Fruit fly (Drosophila melanogaster): ENCODE data around the gene CG31937.

Gene CG31937

DNA sequence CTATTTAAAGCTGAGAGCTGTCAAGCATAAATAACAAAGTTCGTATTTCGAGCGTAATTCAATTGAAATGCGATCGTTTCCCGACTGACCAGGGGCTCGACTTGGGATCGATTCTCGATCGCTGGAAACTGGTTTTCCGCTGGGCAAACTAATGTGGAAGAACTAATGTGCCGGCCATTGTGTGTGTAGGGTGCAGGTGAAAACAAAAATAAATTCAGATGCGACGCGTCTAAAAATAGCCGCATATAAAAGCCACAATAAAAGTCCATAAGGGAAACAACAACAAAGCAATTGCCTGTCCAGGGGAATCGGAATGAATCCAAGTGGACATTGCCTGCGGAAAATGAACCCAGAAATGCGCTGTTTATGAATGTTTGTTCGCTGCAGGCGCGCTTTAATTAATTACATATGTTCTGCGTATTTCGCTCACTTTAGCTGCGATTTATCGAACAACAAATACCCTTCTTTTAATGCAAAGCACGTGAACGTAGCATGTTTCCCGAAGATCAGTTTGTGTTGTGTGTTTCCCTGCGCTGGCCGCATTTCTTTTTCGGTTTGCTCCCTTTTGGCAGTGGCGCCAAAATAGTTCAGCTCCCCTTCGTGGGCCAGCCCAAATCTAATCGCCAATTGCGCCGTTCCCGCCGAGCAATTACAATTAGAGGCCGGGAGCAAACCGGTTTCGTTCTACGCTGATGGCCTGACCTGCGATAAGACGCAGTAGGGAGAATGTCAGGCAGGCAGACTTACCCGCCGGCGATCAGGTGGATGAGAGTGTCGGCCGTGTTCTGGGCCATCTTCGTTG, 6.4 kb upstream of the CG31937 start (continued):
- TF ChIP-seq CG8089 (GFP tag; optimal IDR thresholded peaks at IDR 0.05): no peak
- no peak for TF ChIP-seq CG13123 (GFP tag; optimal IDR thresholded peaks at IDR 0.05)
- no peak for TF ChIP-seq Tbp (GFP tag; optimal IDR thresholded peaks at IDR 0.05)
- TF ChIP-seq Hmx (GFP tag; optimal IDR thresholded peaks at IDR 0.05): no peak
- no peak for TF ChIP-seq Trl (optimal IDR thresholded peaks at IDR 0.05)
- TF ChIP-seq Trl (GFP tag; optimal IDR thresholded peaks at IDR 0.05): no peak
- no peak for TF ChIP-seq CG17568 (GFP tag; optimal IDR thresholded peaks at IDR 0.05)
- peak; percentile 66 for TF ChIP-seq CG4360 (GFP tag; IDR thresholded peaks at IDR 0.05)
- TF ChIP-seq CG5953 (GFP tag; IDR thresholded peaks at IDR 0.05): no peak
- TF ChIP-seq pan (optimal IDR thresholded peaks at IDR 0.05): no peak
- TF ChIP-seq pan (GFP tag; optimal IDR thresholded peaks at IDR 0.05 in 1 of 2, IDR thresholded peaks at IDR 0.05 in 1 of 2): peak in 1 of 2 experiments; percentile 13
- TF ChIP-seq CG10654 (GFP tag; optimal IDR thresholded peaks at IDR 0.05): no peak
- no peak for TF ChIP-seq pnt (GFP tag; optimal IDR thresholded peaks at IDR 0.05)
- no peak for TF ChIP-seq shn (GFP tag; optimal IDR thresholded peaks at IDR 0.05)
- no peak for TF ChIP-seq Sin3A (optimal IDR thresholded peaks at IDR 0.05)
- no peak; the same call in 2 of the 3 replicates for TF ChIP-seq dysf (GFP tag; IDR thresholded peaks at IDR 0.05)
- TF ChIP-seq tll (GFP tag; optimal IDR thresholded peaks at IDR 0.05): no peak
- no peak for TF ChIP-seq CG16815 (GFP tag; optimal IDR thresholded peaks at IDR 0.05)
- no peak for TF ChIP-seq cg (GFP tag; optimal IDR thresholded peaks at IDR 0.05)
- no peak for TF ChIP-seq Gug (GFP tag; IDR thresholded peaks at IDR 0.05)
- no peak for TF ChIP-seq CG10267 (tag; optimal IDR thresholded peaks at IDR 0.05)
- no peak for TF ChIP-seq hkb (optimal IDR thresholded peaks at IDR 0.05)
- no peak for TF ChIP-seq hkb (GFP tag; IDR thresholded peaks at IDR 0.05)
- TF ChIP-seq odd (GFP tag; optimal IDR thresholded peaks at IDR 0.05): no peak
- TF ChIP-seq sens (GFP tag): no peak
- no peak for TF ChIP-seq gfzf (GFP tag; optimal IDR thresholded peaks at IDR 0.05)
- no peak for TF ChIP-seq ro (GFP tag; IDR thresholded peaks at IDR 0.05)
- peak; percentile 90 for TF ChIP-seq CG12769 (tag; optimal IDR thresholded peaks at IDR 0.05)
- peak; percentile 7 for TF ChIP-seq Nf-YC (tag; optimal IDR thresholded peaks at IDR 0.05)
- no peak for TF ChIP-seq danr (GFP tag; IDR thresholded peaks at IDR 0.05)
- TF ChIP-seq nau (GFP tag; optimal IDR thresholded peaks at IDR 0.05): no peak
- TF ChIP-seq ato (GFP tag; IDR thresholded peaks at IDR 0.05; ENCODE audit: partially characterized antibody): no peak
- TF ChIP-seq tio (GFP tag; optimal IDR thresholded peaks at IDR 0.05): no peak
- no peak for TF ChIP-seq HmgD (GFP tag; optimal IDR thresholded peaks at IDR 0.05)
- no peak for TF ChIP-seq Kr (GFP tag; optimal IDR thresholded peaks at IDR 0.05)
- no peak for TF ChIP-seq CG6854 (GFP tag; optimal IDR thresholded peaks at IDR 0.05)
- no peak for TF ChIP-seq Drgx (GFP tag; IDR thresholded peaks at IDR 0.05)
- TF ChIP-seq Xrp1 (GFP tag; IDR thresholded peaks at IDR 0.05): no peak

DNA sequence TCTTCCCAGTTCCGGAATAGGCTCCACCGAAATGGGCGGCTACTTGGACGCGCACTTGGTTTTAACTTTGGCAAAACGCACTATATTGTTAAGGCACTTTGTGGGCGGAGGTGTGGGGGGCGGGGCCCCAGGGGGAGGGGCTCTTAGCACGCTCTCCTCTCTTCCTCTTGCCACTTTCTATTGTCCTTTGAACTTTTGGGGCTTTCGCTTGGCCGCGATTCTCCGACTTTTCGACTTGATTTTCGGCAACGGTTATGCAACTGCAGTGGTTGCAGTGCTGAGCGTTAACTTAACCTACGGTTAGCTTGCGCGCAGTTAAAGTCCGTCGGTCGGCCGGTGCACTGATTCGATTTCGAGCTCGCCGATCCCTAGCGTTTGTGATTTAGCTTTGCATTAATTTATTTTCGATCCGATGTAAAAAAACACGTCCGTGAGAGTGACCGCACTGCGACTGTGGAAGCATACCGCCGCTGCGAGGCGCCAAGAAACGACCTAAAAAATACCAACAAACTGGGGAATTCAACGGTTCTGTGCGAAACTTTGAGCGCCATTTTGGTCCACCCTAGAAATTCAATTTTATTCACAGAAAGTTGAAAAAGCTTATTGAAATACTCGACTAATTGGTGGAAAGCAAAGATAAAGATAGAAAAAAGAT, 5.6 kb upstream of the CG31937 start, which contains the start of gene Rim2:
Gene Rim2 (minus strand): TSS at position 452 of the 655 bp plus-strand sequence.
- TF ChIP-seq sna (GFP tag; IDR thresholded peaks at IDR 0.05; ENCODE audit: partially characterized antibody) (peak; percentile 57; the same call in 1 of the 2 replicates), CG11456 (GFP tag; IDR thresholded peaks at IDR 0.05) (no peak), B-H1 (GFP tag; IDR thresholded peaks at IDR 0.05) (no peak), CG12942 (GFP tag; optimal IDR thresholded peaks at IDR 0.05) (no peak), tin (GFP tag; optimal IDR thresholded peaks at IDR 0.05) (no peak), CG12769 (tag; optimal IDR thresholded peaks at IDR 0.05) (peak; percentile 22), CG6765 (GFP tag; optimal IDR thresholded peaks at IDR 0.05) (peak; percentile 10), CG17359 (tag; optimal IDR thresholded peaks at IDR 0.05) (no peak), twi (tag; optimal IDR thresholded peaks at IDR 0.05) (no peak), CG2199 (GFP tag; IDR thresholded peaks at IDR 0.05) (no peak), sd (tag; optimal IDR thresholded peaks at IDR 0.05) (peak; percentile 90), CG6813 (GFP tag; optimal IDR thresholded peaks at IDR 0.05) (no peak), CG13775 (GFP tag; optimal IDR thresholded peaks at IDR 0.05) (no peak), Dip2 (GFP tag; IDR thresholded peaks at IDR 0.05) (no peak), amos (GFP tag; IDR thresholded peaks at IDR 0.05; ENCODE audit: partially characterized antibody) (peak; percentile 51; the same call in 1 of the 2 replicates), psq (GFP tag; optimal IDR thresholded peaks at IDR 0.05) (no peak)

Data from whole organism, embryonic.